Fruit fly (Drosophila melanogaster): ENCODE measurements around the gene CG15731.

The CG15731 gene

DNA sequence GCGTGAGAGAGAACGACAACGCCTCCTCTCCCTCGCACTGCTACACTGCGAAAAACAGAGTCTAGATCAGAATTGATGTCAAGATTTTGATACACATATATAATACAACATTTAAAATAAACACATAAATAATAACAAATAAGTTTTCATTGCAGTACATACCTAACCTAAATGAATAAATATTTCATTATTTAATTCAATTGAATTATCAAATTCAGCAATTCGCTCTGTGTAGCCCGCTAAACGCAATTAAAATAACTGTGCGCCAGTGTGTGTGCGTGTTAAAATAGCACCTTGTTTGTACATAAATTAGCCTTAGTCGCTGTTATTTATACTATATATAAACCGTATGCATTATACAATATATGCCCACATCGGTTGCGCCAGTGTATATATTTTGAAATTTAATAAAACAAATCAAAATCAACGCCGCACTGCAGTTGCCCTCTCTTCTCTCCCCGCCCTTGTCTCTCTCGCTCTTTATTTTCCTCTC, 14.7 kb upstream of the CG15731 start (continued):
- TF ChIP-seq bigmax (GFP tag; optimal IDR thresholded peaks at IDR 0.05) (peak; percentile 41), CG42726 (GFP tag; IDR thresholded peaks at IDR 0.05; ENCODE audit: partially characterized antibody) (no peak), CG14710 (tag; optimal IDR thresholded peaks at IDR 0.05) (peak; percentile 84), cas (GFP tag; IDR thresholded peaks at IDR 0.05) (peak; percentile 88), Asciz (GFP tag; optimal IDR thresholded peaks at IDR 0.05) (peak; percentile 88), CG9876 (GFP tag; optimal IDR thresholded peaks at IDR 0.05) (no peak), Dbx (GFP tag; IDR thresholded peaks at IDR 0.05) (peak; percentile 97), usp (GFP tag; optimal IDR thresholded peaks at IDR 0.05) (no peak), Hmx (GFP tag; optimal IDR thresholded peaks at IDR 0.05) (peak; percentile 76), Jarid2 (GFP tag; optimal IDR thresholded peaks at IDR 0.05) (peak; percentile 71), CG6683 (GFP tag; optimal IDR thresholded peaks at IDR 0.05) (peak; percentile 88), Gug (GFP tag; IDR thresholded peaks at IDR 0.05) (peak; percentile 82), CG15479 (GFP tag; optimal IDR thresholded peaks at IDR 0.05) (peak; percentile 26), slp2 (GFP tag; optimal IDR thresholded peaks at IDR 0.05) (no peak), nom (GFP tag; optimal IDR thresholded peaks at IDR 0.05) (peak; percentile 58), CG1529 (GFP tag; optimal IDR thresholded peaks at IDR 0.05) (peak; percentile 84), Rfx (GFP tag; IDR thresholded peaks at IDR 0.05) (peak; percentile 98), maf-S (GFP tag; optimal IDR thresholded peaks at IDR 0.05) (peak; percentile 52), aop (GFP tag; IDR thresholded peaks at IDR 0.05) (no peak), CG3065 (GFP tag; optimal IDR thresholded peaks at IDR 0.05) (peak; percentile 70), CG2199 (GFP tag; IDR thresholded peaks at IDR 0.05) (peak; percentile 90), hth (optimal IDR thresholded peaks at IDR 0.05) (no peak), Camta (GFP tag; optimal IDR thresholded peaks at IDR 0.05) (peak; percentile 67), CG2712 (tag; optimal IDR thresholded peaks at IDR 0.05) (peak; percentile 96), otp (GFP tag; IDR thresholded peaks at IDR 0.05) (peak; percentile 83), CG8924 (tag; optimal IDR thresholded peaks at IDR 0.05) (peak; percentile 96), CG8290 (GFP tag; optimal IDR thresholded peaks at IDR 0.05) (peak; percentile 76), CG8290 (tag; optimal IDR thresholded peaks at IDR 0.05) (peak; percentile 11 to 90), CG11723 (GFP tag; optimal IDR thresholded peaks at IDR 0.05) (peak; percentile 85), Oli (tag; optimal IDR thresholded peaks at IDR 0.05) (peak; percentile 94), D (optimal IDR thresholded peaks at IDR 0.05) (no peak), D (GFP tag; optimal IDR thresholded peaks at IDR 0.05) (peak; percentile 92), CG1832 (GFP tag; optimal IDR thresholded peaks at IDR 0.05) (no peak), CG9817 (tag; optimal IDR thresholded peaks at IDR 0.05) (peak; percentile 93), eve (GFP tag; optimal IDR thresholded peaks at IDR 0.05) (peak in 1 of 2 experiments; percentile 97), lola (GFP tag; optimal IDR thresholded peaks at IDR 0.05) (peak in 1 of 3 experiments; percentile 83), BEAF-32 (GFP tag; optimal IDR thresholded peaks at IDR 0.05) (no peak), ewg (GFP tag; optimal IDR thresholded peaks at IDR 0.05) (peak; percentile 84), CG6272 (GFP tag; IDR thresholded peaks at IDR 0.05) (peak; percentile 84), chn (GFP tag; optimal IDR thresholded peaks at IDR 0.05) (peak; percentile 66), gce (GFP tag; IDR thresholded peaks at IDR 0.05) (peak; percentile 90), CG15269 (tag; optimal IDR thresholded peaks at IDR 0.05) (peak; percentile 97), Deaf1 (tag; optimal IDR thresholded peaks at IDR 0.05) (peak; percentile 79), ci (GFP tag; IDR thresholded peaks at IDR 0.05) (peak; percentile 91), HHEX (GFP tag; optimal IDR thresholded peaks at IDR 0.05) (peak; percentile 95), CG17612 (GFP tag; IDR thresholded peaks at IDR 0.05) (peak; percentile 88), CG30403 (GFP tag; optimal IDR thresholded peaks at IDR 0.05) (peak; percentile 95), Mes4 (GFP tag; optimal IDR thresholded peaks at IDR 0.05) (no peak), unpg (GFP tag; optimal IDR thresholded peaks at IDR 0.05) (peak; percentile 94), pum (GFP tag; optimal IDR thresholded peaks at IDR 0.05) (peak; percentile 44), CG4424 (GFP tag; optimal IDR thresholded peaks at IDR 0.05) (peak; percentile 91)
